Fruit fly (Drosophila melanogaster) whole organism, embryonic: ENCODE results near the gene cnir.
A peak's percentile ranks its signal among the peaks of the same experiment; 100 is the strongest.

ENCODE experiments used
- Atf-2 ChIP-seq: fragments of 200-800 bp; sonication (Bioruptor generic); optimal IDR thresholded peaks from 2 replicates; lab custom pipeline; 2016; ENCODE audit warnings: missing biosample characterization, missing genetic modification characterization
- B-H1 ChIP-seq: fragments of 200-800 bp; sonication (Bioruptor generic); IDR thresholded peaks from 3 replicates; pipeline ENCODE4 v1.3.6; 2022; ENCODE audit warnings: missing biosample characterization, missing genetic modification characterization
- Blimp-1 ChIP-seq: fragments of 200-800 bp; sonication (Bioruptor generic); optimal IDR thresholded peaks from 3 replicates; lab custom pipeline; 2018; ENCODE audit warnings: missing biosample characterization, missing genetic modification characterization, mild to moderate bottlenecking, moderate library complexity, missing genetic modification reagents
- CG10543 ChIP-seq: fragments of 200-800 bp; sonication (Bioruptor generic); optimal IDR thresholded peaks from 3 replicates; lab custom pipeline; 2017; ENCODE audit warnings: missing biosample characterization, mild to moderate bottlenecking, missing genetic modification characterization, moderate library complexity
- CG11085 ChIP-seq: fragments of 200-800 bp; sonication (Bioruptor generic); IDR thresholded peaks from 2 replicates; pipeline ENCODE4 v1.3.6; 2022; ENCODE audit warnings: missing biosample characterization, missing genetic modification characterization
- CG11456 ChIP-seq: fragments of 200-800 bp; sonication (Bioruptor generic); IDR thresholded peaks from 3 replicates; pipeline ENCODE4 v1.3.6; 2022; ENCODE audit warnings: missing biosample characterization, missing genetic modification characterization
- CG12236 ChIP-seq: fragments of 200-800 bp; sonication (Bioruptor generic); optimal IDR thresholded peaks from 2 replicates; lab custom pipeline; 2016; ENCODE audit warnings: missing biosample characterization, missing genetic modification characterization
- CG13287 ChIP-seq: fragments of 200-800 bp; sonication (Bioruptor generic); IDR thresholded peaks from 2 replicates; pipeline ENCODE4 v1.3.6; 2022; ENCODE audit warnings: missing biosample characterization, missing genetic modification characterization; ENCODE audit not compliant: partially characterized antibody
- CG15601 ChIP-seq: fragments of 200-800 bp; sonication (Bioruptor generic); optimal IDR thresholded peaks from 3 replicates; lab custom pipeline; 2019; ENCODE audit warnings: missing biosample characterization, mild to moderate bottlenecking, missing genetic modification characterization, moderate library complexity
- CG17359 ChIP-seq: fragments of 200-800 bp; sonication (Bioruptor generic); optimal IDR thresholded peaks from 3 replicates; lab custom pipeline; 2018; ENCODE audit warnings: missing biosample characterization, mild to moderate bottlenecking, missing genetic modification characterization, moderate library complexity
- CG17912 ChIP-seq: fragments of 200-800 bp; sonication (Bioruptor generic); optimal IDR thresholded peaks from 2 replicates; lab custom pipeline; 2018; ENCODE audit warnings: missing biosample characterization, mild to moderate bottlenecking, missing genetic modification characterization
- CG2202 ChIP-seq: fragments of 200-800 bp; sonication (Bioruptor generic); optimal IDR thresholded peaks from 2 replicates; lab custom pipeline; 2018; ENCODE audit warnings: missing biosample characterization, mild to moderate bottlenecking, missing genetic modification characterization
- CG2678 ChIP-seq: fragments of 200-800 bp; sonication (Bioruptor generic); optimal IDR thresholded peaks from 3 replicates; lab custom pipeline; 2019; ENCODE audit warnings: missing biosample characterization, mild to moderate bottlenecking, missing genetic modification characterization, moderate library complexity
- CG30431 ChIP-seq: fragments of 200-800 bp; sonication (Bioruptor generic); optimal IDR thresholded peaks from 2 replicates; lab custom pipeline; 2017; ENCODE audit warnings: missing biosample characterization, missing genetic modification characterization
- CG33557 ChIP-seq: fragments of 200-800 bp; sonication (Bioruptor generic); optimal IDR thresholded peaks from 2 replicates; lab custom pipeline; 2019; ENCODE audit warnings: missing biosample characterization, mild to moderate bottlenecking, missing genetic modification characterization, moderate library complexity
- CG3407 ChIP-seq: fragments of 200-800 bp; sonication (Bioruptor generic); optimal IDR thresholded peaks from 2 replicates; lab custom pipeline; 2018; ENCODE audit warnings: missing biosample characterization, mild to moderate bottlenecking, missing genetic modification characterization
- CG4617 ChIP-seq: fragments of 200-800 bp; sonication (Bioruptor generic); optimal IDR thresholded peaks from 3 replicates; lab custom pipeline; 2016; ENCODE audit warnings: missing biosample characterization, missing genetic modification characterization, borderline replicate concordance
- CG4730 ChIP-seq: fragments of 200-800 bp; sonication (Bioruptor generic); IDR thresholded peaks from 2 replicates; pipeline ENCODE4 v1.3.6; 2022; ENCODE audit warnings: missing biosample characterization, missing genetic modification characterization
- CG6765 ChIP-seq: fragments of 200-800 bp; sonication (Bioruptor generic); optimal IDR thresholded peaks from 3 replicates; lab custom pipeline; 2017; ENCODE audit warnings: missing biosample characterization, mild to moderate bottlenecking, missing genetic modification characterization
- CG9215 ChIP-seq: fragments of 200-800 bp; sonication (Bioruptor generic); IDR thresholded peaks from 2 replicates; pipeline ENCODE4 v1.3.6; 2022; ENCODE audit warnings: missing biosample characterization, missing genetic modification characterization
- CHES-1-like ChIP-seq: fragments of 200-800 bp; sonication (Bioruptor generic); optimal IDR thresholded peaks from 2 replicates; lab custom pipeline; 2016; ENCODE audit warnings: missing biosample characterization, missing genetic modification characterization
- D ChIP-seq, 2 experiments: fragments of 200-800 bp in 1 of 2; fragments of >200 bp in 1 of 2; sonication (Bioruptor generic) in 1 of 2; optimal IDR thresholded peaks; 2 replicates in 1 of 2; 3 replicates in 1 of 2; lab custom pipeline; 2017; ENCODE audit warnings: mild to moderate bottlenecking in 1 of 2, missing biosample characterization in 1 of 2, missing genetic modification characterization in 1 of 2, missing genetic modification reagents in 1 of 2
- E2f2 ChIP-seq: fragments of 200-800 bp; sonication (Bioruptor generic); IDR thresholded peaks from 2 replicates; pipeline ENCODE4 v1.3.6; 2022; ENCODE audit warnings: missing biosample characterization, missing genetic modification characterization
- ERR ChIP-seq: fragments of 200-800 bp; sonication (Bioruptor generic); optimal IDR thresholded peaks from 2 replicates; lab custom pipeline; 2016; ENCODE audit warnings: missing biosample characterization, missing genetic modification characterization
- HLHmδ ChIP-seq: fragments of 200-800 bp; sonication (Bioruptor generic); optimal IDR thresholded peaks from 2 replicates; lab custom pipeline; 2018; ENCODE audit warnings: missing biosample characterization, mild to moderate bottlenecking, missing genetic modification characterization, moderate library complexity
- Hr51 ChIP-seq, 2 experiments: fragments of 200-800 bp; sonication (Bioruptor generic); optimal IDR thresholded peaks; 2 replicates in 1 of 2; 3 replicates in 1 of 2; lab custom pipeline; 2016 to 2018; ENCODE audit warnings: missing biosample characterization in 2 of 2, missing genetic modification characterization in 2 of 2, mild to moderate bottlenecking in 1 of 2, moderate library complexity in 1 of 2
- Lhr ChIP-seq: fragments of 200-800 bp; sonication (Bioruptor generic); optimal IDR thresholded peaks from 3 replicates; lab custom pipeline; 2017; ENCODE audit warnings: mild to moderate bottlenecking, missing biosample characterization, missing genetic modification reagents, missing genetic modification characterization
- Oaz ChIP-seq: fragments of 200-800 bp; sonication (Bioruptor generic); IDR thresholded peaks from 2 replicates; pipeline ENCODE4 v1.3.6; 2022; ENCODE audit warnings: missing biosample characterization, missing genetic modification characterization
- YL-1 ChIP-seq: fragments of 200-800 bp; sonication (Bioruptor generic); optimal IDR thresholded peaks from 3 replicates; lab custom pipeline; 2017; ENCODE audit warnings: missing biosample characterization, mild to moderate bottlenecking, missing genetic modification characterization
- abd-A ChIP-seq: fragments of 200-800 bp; sonication (Bioruptor generic); optimal IDR thresholded peaks from 3 replicates; lab custom pipeline; 2019; ENCODE audit warnings: missing biosample characterization, mild to moderate bottlenecking, missing genetic modification characterization, moderate library complexity
- aop ChIP-seq: fragments of 200-800 bp; sonication (Bioruptor generic); IDR thresholded peaks from 2 replicates; pipeline ENCODE4 v1.3.6; 2022; ENCODE audit warnings: missing biosample characterization, missing genetic modification characterization
- ash1 ChIP-seq: fragments of 200-800 bp; sonication (Bioruptor generic); optimal IDR thresholded peaks from 2 replicates; lab custom pipeline; 2018; ENCODE audit warnings: missing biosample characterization, mild to moderate bottlenecking, missing genetic modification characterization
- ato ChIP-seq: fragments of 200-800 bp; sonication (Bioruptor generic); IDR thresholded peaks from 2 replicates; pipeline ENCODE4 v1.3.6; 2022; ENCODE audit warnings: missing biosample characterization, missing genetic modification characterization; ENCODE audit not compliant: partially characterized antibody
- bowl ChIP-seq: fragments of 200-800 bp; sonication (Bioruptor generic); IDR thresholded peaks from 2 replicates; pipeline ENCODE4 v1.3.6; 2022; ENCODE audit warnings: missing biosample characterization, missing genetic modification characterization
- cato ChIP-seq: fragments of 200-800 bp; sonication (Bioruptor generic); optimal IDR thresholded peaks from 2 replicates; lab custom pipeline; 2016; ENCODE audit warnings: missing biosample characterization, missing genetic modification characterization, borderline replicate concordance
- da ChIP-seq: fragments of 200-800 bp; sonication (Bioruptor generic); optimal IDR thresholded peaks from 2 replicates; lab custom pipeline; 2016; ENCODE audit warnings: missing biosample characterization, missing genetic modification characterization
- dati ChIP-seq: fragments of 200-800 bp; sonication (Bioruptor generic); IDR thresholded peaks from 2 replicates; pipeline ENCODE4 v1.3.6; 2022; ENCODE audit warnings: missing biosample characterization, missing genetic modification characterization
- emc ChIP-seq: fragments of 200-800 bp; sonication (Bioruptor generic); optimal IDR thresholded peaks from 2 replicates; lab custom pipeline; 2016; ENCODE audit warnings: missing biosample characterization, missing genetic modification characterization
- fd3F ChIP-seq: fragments of 200-800 bp; sonication (Bioruptor generic); optimal IDR thresholded peaks from 2 replicates; lab custom pipeline; 2018; ENCODE audit warnings: missing biosample characterization, mild to moderate bottlenecking, missing genetic modification characterization, moderate library complexity
- gsb-n ChIP-seq: fragments of 200-800 bp; sonication (Bioruptor generic); optimal IDR thresholded peaks from 3 replicates; lab custom pipeline; 2018; ENCODE audit warnings: missing biosample characterization, mild to moderate bottlenecking, missing genetic modification characterization
- ham ChIP-seq: fragments of 200-800 bp; sonication (Bioruptor generic); IDR thresholded peaks from 2 replicates; pipeline ENCODE4 v1.3.6; 2022; ENCODE audit warnings: missing biosample characterization, missing genetic modification characterization
- mld ChIP-seq: fragments of 200-800 bp; sonication (Bioruptor generic); IDR thresholded peaks from 3 replicates; pipeline ENCODE4 v1.3.6; 2022; ENCODE audit warnings: missing biosample characterization, missing genetic modification characterization; ENCODE audit not compliant: partially characterized antibody
- odd ChIP-seq: fragments of 200-800 bp; sonication (Bioruptor generic); optimal IDR thresholded peaks from 2 replicates; lab custom pipeline; 2017; ENCODE audit warnings: missing biosample characterization, mild to moderate bottlenecking, missing genetic modification characterization
- psq ChIP-seq: fragments of 200-800 bp; sonication (Bioruptor generic); optimal IDR thresholded peaks from 2 replicates; lab custom pipeline; 2017; ENCODE audit warnings: missing biosample characterization, missing genetic modification characterization
- row ChIP-seq: fragments of 200-800 bp; sonication (Bioruptor generic); IDR thresholded peaks from 3 replicates; pipeline ENCODE4 v1.3.6; 2022; ENCODE audit warnings: missing biosample characterization, missing genetic modification characterization
- ssp ChIP-seq: fragments of 200-800 bp; sonication (Bioruptor generic); IDR thresholded peaks from 2 replicates; pipeline ENCODE4 v1.3.6; 2022; ENCODE audit warnings: missing biosample characterization, missing genetic modification characterization
- usp ChIP-seq: fragments of >200 bp; optimal IDR thresholded peaks from 2 replicates; lab custom pipeline; 2017; ENCODE audit warnings: missing biosample characterization, missing genetic modification characterization
- wek ChIP-seq: fragments of 200-800 bp; sonication (Bioruptor generic); optimal IDR thresholded peaks from 3 replicates; lab custom pipeline; 2018; ENCODE audit warnings: missing biosample characterization, mild to moderate bottlenecking, missing genetic modification characterization, moderate library complexity
- wor ChIP-seq: fragments of 200-800 bp; sonication (Bioruptor generic); IDR thresholded peaks from 2 replicates; pipeline ENCODE4 v1.3.6; 2022; ENCODE audit warnings: missing biosample characterization, missing genetic modification characterization

cnir gene

DNA sequence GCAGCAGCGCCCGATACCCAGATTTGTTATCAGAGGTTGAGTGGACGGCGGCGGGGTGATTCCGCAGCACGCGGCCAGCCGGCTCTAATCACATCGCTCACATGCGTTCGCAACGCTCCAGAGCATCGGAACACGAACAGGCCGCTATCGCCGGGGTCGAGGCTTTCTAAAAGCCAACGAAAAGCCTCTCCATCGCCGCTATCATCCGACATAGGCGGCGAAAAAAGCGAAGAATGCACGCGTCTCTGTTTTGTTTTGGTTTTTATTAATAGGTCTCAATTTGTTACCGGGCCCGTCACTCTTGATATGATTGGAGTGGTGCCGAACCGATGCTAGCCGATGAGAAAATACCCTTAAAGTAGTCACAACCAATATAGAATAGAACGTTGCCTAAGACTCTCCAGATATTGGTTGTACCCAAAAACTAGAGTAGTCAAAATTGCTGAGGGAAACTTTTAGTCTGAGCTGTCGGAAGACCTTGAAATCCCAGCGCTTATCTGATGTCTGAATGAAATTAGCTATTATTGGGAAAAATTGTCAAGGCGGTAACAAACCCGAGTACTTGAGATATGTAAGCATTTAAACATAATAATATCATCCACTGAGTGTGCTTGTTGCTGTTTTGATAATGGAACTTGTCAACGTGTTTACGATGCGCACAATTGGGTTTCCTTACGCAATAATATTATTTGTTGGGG lies 2.5 kb upstream of the cnir start, which contains the start of gene CG17261 (continued):
- TF ChIP-seq CG15601 (tag; lab: Kevin White, UChicago): no peak
- TF ChIP-seq HLHmδ (GFP tag; lab: Kevin White, UChicago): no peak
- TF ChIP-seq CG2678 (tag; lab: Kevin White, UChicago): peak; percentile 56
- no peak for TF ChIP-seq usp (GFP tag; lab: Kevin White, UChicago)
- peak; percentile 30 for TF ChIP-seq CHES-1-like
- no peak for TF ChIP-seq gsb-n (tag; lab: Kevin White, UChicago)
- TF ChIP-seq da (GFP tag; lab: Kevin White, UChicago): no peak
- TF ChIP-seq Blimp-1 (GFP tag; lab: Kevin White, UChicago): no peak
- peak; percentile 89 for TF ChIP-seq row (GFP tag; lab: Robert Waterston, UW)
- peak; percentile 4 for TF ChIP-seq emc (GFP tag; lab: Kevin White, UChicago)
- no peak for TF ChIP-seq Oaz (GFP tag; lab: Robert Waterston, UW)
- TF ChIP-seq psq: no peak
- TF ChIP-seq B-H1: no peak
- no peak for TF ChIP-seq dati (GFP tag; lab: Robert Waterston, UW)
- no peak for TF ChIP-seq CG11085 (GFP tag; lab: Robert Waterston, UW)
- TF ChIP-seq CG3407 (GFP tag; lab: Kevin White, UChicago): no peak
- no peak for TF ChIP-seq CG9215
- TF ChIP-seq CG6765 (GFP tag; lab: Kevin White, UChicago): no peak
- TF ChIP-seq odd (GFP tag; lab: Kevin White, UChicago): no peak
- no peak for TF ChIP-seq CG4617 (GFP tag; lab: Kevin White, UChicago)
- TF ChIP-seq YL-1: no peak
- no peak; the same call in 1 of the 2 replicates for TF ChIP-seq E2f2 (GFP tag; lab: Robert Waterston, UW)
- 0 out of 2 replicates have a peak, but pooled peaks have one; percentile 15 for TF ChIP-seq bowl (GFP tag; lab: Robert Waterston, UW)
- no peak for TF ChIP-seq CG17912
- no peak for TF ChIP-seq abd-A (tag; lab: Kevin White, UChicago)
- no peak for TF ChIP-seq mld (GFP tag; lab: Robert Waterston, UW)
- TF ChIP-seq Atf-2 (GFP tag; lab: Kevin White, UChicago): no peak
- no peak for TF ChIP-seq aop (GFP tag; lab: Robert Waterston, UW)
- TF ChIP-seq D (optimal IDR thresholded peaks at IDR 0.05; lab: Kevin White, UChicago): no peak
- TF ChIP-seq D (GFP tag; optimal IDR thresholded peaks at IDR 0.05; lab: Kevin White, UChicago): no peak
- 0 out of 2 replicates have a peak, but pooled peaks have one; percentile 18 for TF ChIP-seq ssp
- TF ChIP-seq wek (GFP tag; lab: Kevin White, UChicago): no peak
- TF ChIP-seq cato (GFP tag; lab: Kevin White, UChicago): no peak
- no peak for TF ChIP-seq Lhr (GFP tag; lab: Kevin White, UChicago)
- TF ChIP-seq ash1 (GFP tag; lab: Kevin White, UChicago): no peak
- peak; percentile 21 to 35 for TF ChIP-seq Hr51 (GFP tag; optimal IDR thresholded peaks at IDR 0.05; lab: Kevin White, UChicago)
- no peak for TF ChIP-seq wor
- TF ChIP-seq CG4730 (GFP tag; lab: Robert Waterston, UW): no peak
- TF ChIP-seq fd3F (GFP tag; lab: Kevin White, UChicago): no peak
- no peak for TF ChIP-seq CG13287 (GFP tag; lab: Robert Waterston, UW)
- TF ChIP-seq CG33557 (GFP tag; lab: Kevin White, UChicago): no peak
- no peak for TF ChIP-seq CG30431 (GFP tag; lab: Kevin White, UChicago)
- no peak for TF ChIP-seq ham
- TF ChIP-seq CG11456: peak; percentile 60; the same call in 1 of the 3 replicates
- TF ChIP-seq CG17359 (tag; lab: Kevin White, UChicago): peak; percentile 30
- TF ChIP-seq CG2202 (tag; lab: Kevin White, UChicago): no peak
- peak; percentile 88 for TF ChIP-seq CG10543 (GFP tag; lab: Kevin White, UChicago)
- no peak for TF ChIP-seq ato
- TF ChIP-seq CG12236 (GFP tag; lab: Kevin White, UChicago): no peak
- TF ChIP-seq ERR (GFP tag; lab: Kevin White, UChicago): peak; percentile 49
